Fruit fly (Drosophila melanogaster): ENCODE results near the gene CG9586.

DNA sequence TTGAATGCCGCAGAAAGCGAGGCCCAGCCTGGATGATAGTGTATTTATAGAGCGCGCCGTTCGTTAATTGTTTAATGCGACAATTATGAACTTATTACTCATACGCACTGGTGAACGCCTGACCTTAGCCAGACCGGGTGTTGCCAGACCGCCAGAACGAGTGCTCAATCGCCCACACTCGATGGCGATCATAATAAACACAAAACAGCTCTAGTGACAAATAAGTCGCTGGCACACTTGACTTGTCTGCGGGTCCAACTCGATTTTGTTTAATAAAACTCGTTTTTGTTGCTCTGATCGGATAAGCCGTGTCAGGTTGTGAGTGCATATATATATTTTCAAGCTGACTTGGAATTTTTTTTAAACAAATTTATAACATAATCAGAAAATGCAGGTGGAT is 18.2 kb downstream of the CG9586 start:
- TF ChIP-seq pan (optimal IDR thresholded peaks at IDR 0.05) (no peak), EcR (GFP tag; optimal IDR thresholded peaks at IDR 0.05) (no peak), usp (GFP tag; optimal IDR thresholded peaks at IDR 0.05) (no peak), psq (optimal IDR thresholded peaks at IDR 0.05) (no peak), Dll (optimal IDR thresholded peaks at IDR 0.05) (no peak), CG8478 (optimal IDR thresholded peaks at IDR 0.05) (no peak)
